Worm (Caenorhabditis elegans) whole organism, L4 larva: ENCODE data around the gene cyk-1.

Experiments
- T26A8.4 ChIP-seq: fragments of 200-800 bp; sonication (Bioruptor generic); IDR thresholded peaks from 2 replicates; pipeline ENCODE4 v1.3.6; 2022; ENCODE audit warnings: missing genetic modification characterization, missing compliant biosample characterization
- Y48G9A.11 ChIP-seq: fragments of 200-800 bp; sonication (Bioruptor generic); IDR thresholded peaks from 2 replicates; pipeline ENCODE4 v1.3.6; 2022; ENCODE audit warnings: missing genetic modification reagents, missing genetic modification characterization, missing compliant biosample characterization
- Y75B8A.6 ChIP-seq: fragments of 200-800 bp; sonication (Bioruptor generic); IDR thresholded peaks from 2 replicates; pipeline ENCODE4 v1.3.6; 2022; ENCODE audit warnings: missing genetic modification reagents, missing genetic modification characterization, missing compliant biosample characterization
- ZK337.2 ChIP-seq: fragments of 200-800 bp; sonication (Bioruptor generic); IDR thresholded peaks from 2 replicates; pipeline ENCODE4 v1.3.6; 2022; ENCODE audit warnings: missing genetic modification reagents, missing genetic modification characterization, missing compliant biosample characterization
- ZK546.5 ChIP-seq, 2 experiments: sonication (generic microtip); optimal IDR thresholded peaks; 2 replicates each; lab custom pipeline; 2017; ENCODE audit warnings: missing biosample characterization in 2 of 2, missing genetic modification characterization in 2 of 2
- aha-1 ChIP-seq: fragments of 150-350 bp; peaks from one replicate; lab custom pipeline; 2014; ENCODE audit warnings: missing biosample characterization, missing genetic modification characterization
- ama-1 ChIP-seq: fragments of 150-350 bp; optimal IDR thresholded peaks from 2 replicates; lab custom pipeline; 2014; ENCODE audit warnings: inconsistent platforms, mixed read lengths
- arid-1 ChIP-seq: fragments of 200-800 bp; sonication (Bioruptor generic); conservative IDR thresholded peaks from 2 replicates; pipeline ENCODE4 v1.3.6; 2022; ENCODE audit warnings: missing genetic modification reagents, missing genetic modification characterization, missing compliant biosample characterization
- attf-4 ChIP-seq: sonication (generic microtip); optimal IDR thresholded peaks from 3 replicates; lab custom pipeline; 2017; ENCODE audit warnings: missing biosample characterization, missing genetic modification characterization
- ceh-20 ChIP-seq: fragments of 200-800 bp; sonication (Bioruptor generic); IDR thresholded peaks from 2 replicates; pipeline ENCODE4 v1.3.6; 2022; ENCODE audit warnings: missing genetic modification reagents, missing genetic modification characterization, missing compliant biosample characterization
- ceh-44 ChIP-seq: fragments of 200-800 bp; sonication (Bioruptor generic); IDR thresholded peaks from 2 replicates; pipeline ENCODE4 v1.3.6; 2022; ENCODE audit warnings: missing genetic modification reagents, missing genetic modification characterization, missing compliant biosample characterization
- ceh-62 ChIP-seq: sonication (generic microtip); optimal IDR thresholded peaks from 2 replicates; lab custom pipeline; 2017; ENCODE audit warnings: missing biosample characterization, missing genetic modification characterization
- ctbp-1 ChIP-seq: fragments of 200-800 bp; sonication (Bioruptor generic); IDR thresholded peaks from 2 replicates; pipeline ENCODE4 v1.3.6; 2022; ENCODE audit warnings: missing genetic modification reagents, missing genetic modification characterization, missing compliant biosample characterization
- dmd-6 ChIP-seq: fragments of 200-800 bp; sonication (Bioruptor generic); IDR thresholded peaks from 2 replicates; pipeline ENCODE4 v1.3.6; 2022; ENCODE audit warnings: missing genetic modification reagents, missing genetic modification characterization, missing compliant biosample characterization
- dmd-8 ChIP-seq: fragments of 200-800 bp; sonication (Bioruptor generic); IDR thresholded peaks from 2 replicates; pipeline ENCODE4 v1.3.6; 2022; ENCODE audit warnings: missing genetic modification characterization, missing compliant biosample characterization
- dpl-1 ChIP-seq: fragments of 150-350 bp; optimal IDR thresholded peaks from 2 replicates; lab custom pipeline; 2014; ENCODE audit warnings: missing biosample characterization, missing genetic modification reagents, missing genetic modification characterization
- duxl-1 ChIP-seq: sonication (generic microtip); optimal IDR thresholded peaks from 2 replicates; lab custom pipeline; 2016; ENCODE audit warnings: mild to moderate bottlenecking, missing genetic modification characterization, moderate library complexity, missing compliant biosample characterization; ENCODE audit not compliant: poor library complexity
- hlh-11 ChIP-seq: fragments of 200-800 bp; sonication (Bioruptor generic); optimal IDR thresholded peaks from 2 replicates; lab custom pipeline; 2018; ENCODE audit warnings: mild to moderate bottlenecking, missing genetic modification characterization, missing compliant biosample characterization
- lin-1 ChIP-seq: fragments of 200-800 bp; sonication (Bioruptor generic); IDR thresholded peaks from 2 replicates; pipeline ENCODE4 v1.3.6; 2022; ENCODE audit warnings: missing genetic modification reagents, missing genetic modification characterization, missing compliant biosample characterization
- lin-13 ChIP-seq: fragments of 150-350 bp; optimal IDR thresholded peaks from 2 replicates; lab custom pipeline; 2014; ENCODE audit warnings: missing biosample characterization, missing genetic modification reagents, missing genetic modification characterization
- lin-15B ChIP-seq: fragments of 150-350 bp; sonication (generic microtip); optimal IDR thresholded peaks from 3 replicates; lab custom pipeline; 2014; ENCODE audit warnings: missing biosample characterization, missing genetic modification characterization
- lin-29 ChIP-seq: fragments of 200-800 bp; sonication (Bioruptor generic); IDR thresholded peaks from 2 replicates; pipeline ENCODE4 v1.3.6; 2022; ENCODE audit warnings: missing genetic modification reagents, missing genetic modification characterization, missing compliant biosample characterization
- lin-38 ChIP-seq: fragments of 200-800 bp; sonication (Bioruptor generic); IDR thresholded peaks from 2 replicates; pipeline ENCODE4 v1.3.6; 2022; ENCODE audit warnings: missing genetic modification reagents, missing genetic modification characterization, missing compliant biosample characterization
- lin-39 ChIP-seq: fragments of 150-350 bp; optimal IDR thresholded peaks from 2 replicates; lab custom pipeline; 2014; ENCODE audit warnings: missing biosample characterization, missing genetic modification reagents, missing genetic modification characterization
- madf-5 ChIP-seq, 2 experiments: fragments of 200-800 bp; sonication (Bioruptor generic); IDR thresholded peaks; 2 replicates each; pipeline ENCODE4 v1.3.6; 2022; ENCODE audit warnings: missing compliant biosample characterization in 2 of 2, missing genetic modification characterization in 2 of 2
- madf-9 ChIP-seq: fragments of 200-800 bp; sonication (Bioruptor generic); conservative IDR thresholded peaks from 2 replicates; pipeline ENCODE4 v1.3.6; 2022; ENCODE audit warnings: missing genetic modification reagents, missing genetic modification characterization, missing compliant biosample characterization
- mdl-1 ChIP-seq, 2 experiments: fragments of 150-350 bp in 1 of 2; sonication (generic microtip) in 1 of 2; optimal IDR thresholded peaks; 2 replicates each; lab custom pipeline; 2014 to 2017; ENCODE audit warnings: missing biosample characterization in 2 of 2, missing genetic modification characterization in 2 of 2
- mep-1 ChIP-seq: fragments of 150-350 bp; sonication (generic microtip); optimal IDR thresholded peaks from 3 replicates; lab custom pipeline; 2014; ENCODE audit warnings: missing biosample characterization, missing genetic modification characterization
- mxl-2 ChIP-seq: fragments of 200-800 bp; sonication (Bioruptor generic); conservative IDR thresholded peaks from 2 replicates; pipeline ENCODE4 v1.3.6; 2022; ENCODE audit warnings: missing genetic modification reagents, missing genetic modification characterization, missing compliant biosample characterization
- nhr-102 ChIP-seq: sonication (generic microtip); optimal IDR thresholded peaks from 2 replicates; lab custom pipeline; 2016; ENCODE audit warnings: mild to moderate bottlenecking, missing genetic modification characterization, moderate library complexity, missing compliant biosample characterization
- nhr-111 ChIP-seq: fragments of 200-800 bp; sonication (Bioruptor generic); optimal IDR thresholded peaks from 2 replicates; lab custom pipeline; 2018; ENCODE audit warnings: mild to moderate bottlenecking, missing genetic modification characterization, missing compliant biosample characterization
- nhr-237 ChIP-seq: sonication (generic microtip); optimal IDR thresholded peaks from 2 replicates; lab custom pipeline; 2017; ENCODE audit warnings: missing biosample characterization, missing genetic modification characterization
- nhr-28 ChIP-seq: fragments of 150-350 bp; optimal IDR thresholded peaks from 2 replicates; lab custom pipeline; 2014; ENCODE audit warnings: missing biosample characterization, missing genetic modification characterization
- nhr-48 ChIP-seq: sonication (generic microtip); optimal IDR thresholded peaks from 2 replicates; lab custom pipeline; 2016; ENCODE audit warnings: mild to moderate bottlenecking, missing genetic modification characterization, missing compliant biosample characterization
- nhr-76 ChIP-seq: fragments of 150-350 bp; optimal IDR thresholded peaks from 2 replicates; lab custom pipeline; 2014; ENCODE audit warnings: missing biosample characterization, missing genetic modification characterization
- php-3 ChIP-seq: fragments of 200-800 bp; sonication (Bioruptor generic); IDR thresholded peaks from 2 replicates; pipeline ENCODE4 v1.3.6; 2022; ENCODE audit warnings: missing genetic modification reagents, missing genetic modification characterization, missing compliant biosample characterization
- sdz-12 ChIP-seq: fragments of 200-800 bp; sonication (Bioruptor generic); optimal IDR thresholded peaks from 2 replicates; lab custom pipeline; 2018; ENCODE audit warnings: mild to moderate bottlenecking, missing genetic modification characterization, missing compliant biosample characterization
- spr-3 ChIP-seq: fragments of 200-800 bp; sonication (Bioruptor generic); optimal IDR thresholded peaks from 2 replicates; lab custom pipeline; 2018; ENCODE audit warnings: mild to moderate bottlenecking, missing genetic modification characterization, missing compliant biosample characterization
- tag-97 ChIP-seq: fragments of 200-800 bp; sonication (Bioruptor generic); IDR thresholded peaks from 2 replicates; pipeline ENCODE4 v1.3.6; 2022; ENCODE audit warnings: missing genetic modification characterization, missing compliant biosample characterization
- tra-1 ChIP-seq: fragments of 200-800 bp; sonication (Bioruptor generic); IDR thresholded peaks from 2 replicates; pipeline ENCODE4 v1.3.6; 2022; ENCODE audit warnings: missing genetic modification reagents, missing genetic modification characterization, missing compliant biosample characterization
- unc-62 ChIP-seq, 3 experiments: fragments of 150-350 bp in 1 of 3; sonication (generic microtip); optimal IDR thresholded peaks in 2 of 3; peaks in 1 of 3; 1 replicate in 1 of 3; 2 replicates in 2 of 3; lab custom pipeline; 2014 to 2017; ENCODE audit warnings: missing biosample characterization in 3 of 3, missing genetic modification characterization in 3 of 3, missing genetic modification reagents in 3 of 3, missing genotype in 1 of 3
- zag-1 ChIP-seq: fragments of 150-350 bp; optimal IDR thresholded peaks from 2 replicates; lab custom pipeline; 2014; ENCODE audit warnings: missing biosample characterization, missing genetic modification characterization

Gene cyk-1

ce11 chrIII:7034252-7035223, 5.5 kb upstream of the cyk-1 start:
- no peak for TF ChIP-seq nhr-102 (tag; lab: Kevin White, UChicago)
- no peak for TF ChIP-seq mxl-2 (GFP tag; lab: Robert Waterston, UW)
- no peak for TF ChIP-seq ceh-20 (GFP tag; lab: Robert Waterston, UW)
- TF ChIP-seq duxl-1 (tag; lab: Kevin White, UChicago), result no peak
- no peak for TF ChIP-seq attf-4 (tag; lab: Kevin White, UChicago)
- TF ChIP-seq aha-1 (tag; lab: Kevin White, UChicago), result peak; percentile 97
- TF ChIP-seq Y48G9A.11 (GFP tag; lab: Robert Waterston, UW), result no peak
- TF ChIP-seq unc-62 (GFP tag; optimal IDR thresholded peaks at IDR 0.05 in 1 of 2; lab: Kevin White, UChicago), result peak in 1 of 2 experiments; percentile 57
- no peak for TF ChIP-seq unc-62 (tag; optimal IDR thresholded peaks at IDR 0.05; lab: Kevin White, UChicago)
- TF ChIP-seq ama-1 (lab: Kevin White, UChicago), result no peak
- TF ChIP-seq ceh-44, result no peak
- TF ChIP-seq hlh-11, result no peak
- TF ChIP-seq, all 104 proteins: peak for 2

ce11 chrIII:7032070-7032469, 3.1 kb upstream of the cyk-1 start:
- peak in 1 of 2 experiments; percentile 95 for TF ChIP-seq unc-62 (GFP tag; optimal IDR thresholded peaks at IDR 0.05 in 1 of 2; lab: Kevin White, UChicago)
- no peak for TF ChIP-seq unc-62 (tag; optimal IDR thresholded peaks at IDR 0.05; lab: Kevin White, UChicago)
- no peak for TF ChIP-seq mep-1 (tag; lab: Kevin White, UChicago)

- no peak for TF ChIP-seq ZK337.2 (GFP tag; lab: Robert Waterston, UW)
- TF ChIP-seq Y75B8A.6 (GFP tag; lab: Robert Waterston, UW), result no peak
- no peak for TF ChIP-seq Y48G9A.11 (GFP tag; lab: Robert Waterston, UW)
- TF ChIP-seq lin-38 (GFP tag; lab: Robert Waterston, UW), result peak; percentile 62
- TF ChIP-seq madf-5 (GFP tag; IDR thresholded peaks at IDR 0.05; lab: Robert Waterston, UW), result no peak
- no peak for TF ChIP-seq zag-1
- no peak for TF ChIP-seq php-3 (GFP tag; lab: Robert Waterston, UW)
- peak; percentile 60; the same call in 1 of the 2 replicates for TF ChIP-seq ctbp-1 (GFP tag; lab: Robert Waterston, UW)
- peak; percentile 56 for TF ChIP-seq tra-1 (GFP tag; lab: Robert Waterston, UW)
- peak; percentile 52 for TF ChIP-seq duxl-1 (tag; lab: Kevin White, UChicago)
- peak; percentile 39 for TF ChIP-seq dpl-1 (GFP tag; lab: Kevin White, UChicago)
- TF ChIP-seq nhr-111 (GFP tag; lab: Kevin White, UChicago), result peak; percentile 34
- no peak for TF ChIP-seq lin-15B (tag; lab: Kevin White, UChicago)
- no peak for TF ChIP-seq lin-39
- TF ChIP-seq lin-1 (GFP tag; lab: Robert Waterston, UW), result peak; percentile 54; the same call in 1 of the 2 replicates
- TF ChIP-seq unc-62 (GFP tag; optimal IDR thresholded peaks at IDR 0.05 in 1 of 2; lab: Kevin White, UChicago), result peak in 1 of 2 experiments; percentile 95
- TF ChIP-seq unc-62 (tag; optimal IDR thresholded peaks at IDR 0.05; lab: Kevin White, UChicago), result no peak
- no peak for TF ChIP-seq lin-13 (GFP tag; lab: Kevin White, UChicago)
- TF ChIP-seq nhr-48 (tag; lab: Kevin White, UChicago), result no peak
- no peak for TF ChIP-seq nhr-237
- TF ChIP-seq ZK546.5 (tag; optimal IDR thresholded peaks at IDR 0.05; lab: Kevin White, UChicago), result no peak
- TF ChIP-seq tag-97 (GFP tag; lab: Robert Waterston, UW), result no peak
- no peak for TF ChIP-seq lin-29 (GFP tag; lab: Robert Waterston, UW)
- no peak for TF ChIP-seq spr-3
- peak; percentile 61 for TF ChIP-seq dmd-6
- TF ChIP-seq ceh-62 (tag; lab: Kevin White, UChicago), result no peak
- TF ChIP-seq ceh-20 (GFP tag; lab: Robert Waterston, UW), result no peak
- no peak for TF ChIP-seq mdl-1 (tag; optimal IDR thresholded peaks at IDR 0.05; lab: Kevin White, UChicago)
- no peak for TF ChIP-seq nhr-28 (tag; lab: Kevin White, UChicago)
- TF ChIP-seq sdz-12 (GFP tag; lab: Kevin White, UChicago), result no peak
- TF ChIP-seq mxl-2 (GFP tag; lab: Robert Waterston, UW), result no peak
- TF ChIP-seq madf-9, result no peak; the same call in 1 of the 2 replicates
- no peak for TF ChIP-seq nhr-76
- peak; percentile 79 for TF ChIP-seq arid-1 (GFP tag; lab: Robert Waterston, UW)
- no peak for TF ChIP-seq dmd-8 (GFP tag; lab: Robert Waterston, UW)
- no peak; the same call in 1 of the 2 replicates for TF ChIP-seq T26A8.4 (GFP tag; lab: Robert Waterston, UW)
These were observed 1.2 kb upstream of the cyk-1 start for ce11 chrIII:7030044-7030804.
